Worm (Caenorhabditis elegans): ENCODE data around the gene Y51A2A.16.

DNA sequence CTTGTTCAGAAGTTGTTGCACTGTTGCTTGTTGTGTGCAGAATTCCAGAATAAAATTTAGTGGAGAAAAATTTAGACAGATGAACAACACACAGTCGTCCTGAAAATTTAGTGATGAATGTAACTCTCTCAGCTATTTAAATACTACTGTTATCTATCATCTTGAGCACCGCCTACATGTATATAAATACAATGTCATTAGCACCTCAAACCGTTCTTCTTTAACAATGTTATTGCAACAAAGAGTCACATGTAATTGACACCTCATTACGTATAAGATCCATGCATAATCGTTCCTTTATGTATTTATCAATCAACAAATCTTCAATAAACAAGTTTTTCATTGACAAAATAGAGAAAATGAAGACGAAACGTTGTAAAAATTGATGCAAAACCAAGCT, at the start of gene Y51A2A.16:
- no peak for TF ChIP-seq unc-62 (GFP tag; optimal IDR thresholded peaks at IDR 0.05)
- TF ChIP-seq lsy-2 (tag; optimal IDR thresholded peaks at IDR 0.05), result no peak
- no peak for TF ChIP-seq R02D3.7 (tag; optimal IDR thresholded peaks at IDR 0.05)

Measured in whole organism, L2 larva.